Worm (Caenorhabditis elegans) whole organism, L4/young adult: ENCODE results near the gene clec-3.

ENCODE experiments used
- W03F9.2 ChIP-seq: fragments of 150-350 bp; optimal IDR thresholded peaks from 2 replicates; lab custom pipeline; 2014; ENCODE audit warnings: missing biosample characterization, missing genetic modification characterization
- dao-5 ChIP-seq: sonication (generic microtip); optimal IDR thresholded peaks from 2 replicates; lab custom pipeline; 2016; ENCODE audit warnings: missing genotype, missing genetic modification characterization, moderate library complexity, missing compliant biosample characterization
- him-1 ChIP-seq: sonication (generic microtip); optimal IDR thresholded peaks from 2 replicates; lab custom pipeline; 2016; ENCODE audit warnings: missing genotype, missing genetic modification reagents, missing genetic modification characterization, missing compliant biosample characterization

- TF ChIP-seq W03F9.2, result no peak
- no peak for TF ChIP-seq him-1 (tag; lab: Kevin White, UChicago)
- no peak for TF ChIP-seq dao-5 (tag; lab: Kevin White, UChicago)
Measured at ce11 chrII:3036344-3036743, 16.6 kb upstream of the clec-3 start.
